Worm (Caenorhabditis elegans) whole organism, L1 larva: ENCODE data around the gene F26H11.4.

Experiments used
- ceh-82 ChIP-seq, 3 experiments: fragments of 150-350 bp in 1 of 3; sonication (generic microtip) in 2 of 3; optimal IDR thresholded peaks; 2 replicates each; lab custom pipeline; 2014 to 2017; ENCODE audit warnings: missing biosample characterization in 3 of 3, missing genetic modification characterization in 3 of 3
- efl-1 ChIP-seq, 4 experiments: fragments of 150-350 bp; optimal IDR thresholded peaks in 3 of 4; peaks in 1 of 4; 1 replicate in 1 of 4; 2 replicates in 3 of 4; lab custom pipeline; 2014; ENCODE audit warnings: missing biosample characterization in 2 of 4, missing genetic modification characterization in 2 of 4, missing genetic modification reagents in 2 of 4
- jun-1 ChIP-seq: fragments of 150-350 bp; optimal IDR thresholded peaks from 2 replicates; lab custom pipeline; 2014; ENCODE audit warnings: missing biosample characterization, missing genetic modification reagents, missing genetic modification characterization
- lin-14 ChIP-seq: fragments of 200-800 bp; sonication (Bioruptor generic); optimal IDR thresholded peaks from 2 replicates; lab custom pipeline; 2018; ENCODE audit warnings: mild to moderate bottlenecking, missing genetic modification characterization, moderate library complexity, missing compliant biosample characterization
- nhr-11 ChIP-seq: fragments of 150-350 bp; optimal IDR thresholded peaks from 2 replicates; lab custom pipeline; 2014; ENCODE audit warnings: missing biosample characterization, missing genetic modification characterization
- nhr-19 ChIP-seq: fragments of 200-800 bp; sonication (Bioruptor generic); conservative IDR thresholded peaks from 2 replicates; pipeline ENCODE4 v1.3.6; 2022; ENCODE audit warnings: missing genetic modification characterization, missing compliant biosample characterization
- skn-1 ChIP-seq: fragments of 150-350 bp; optimal IDR thresholded peaks from 2 replicates; lab custom pipeline; 2014; ENCODE audit warnings: missing biosample characterization, missing genetic modification characterization
- sox-4 ChIP-seq: sonication (generic microtip); optimal IDR thresholded peaks from 2 replicates; lab custom pipeline; 2016; ENCODE audit warnings: missing genetic modification characterization, missing compliant biosample characterization
- tbx-2 ChIP-seq: sonication (generic microtip); optimal IDR thresholded peaks from 2 replicates; lab custom pipeline; 2016; ENCODE audit warnings: missing genetic modification characterization, missing compliant biosample characterization
- ztf-4 ChIP-seq: fragments of 150-350 bp; optimal IDR thresholded peaks from 2 replicates; lab custom pipeline; 2014; ENCODE audit warnings: missing biosample characterization, missing genetic modification characterization

- TF ChIP-seq efl-1 (optimal IDR thresholded peaks at IDR 0.05; lab: Kevin White, UChicago) (peak; percentile 87 to 90), efl-1 (GFP tag; optimal IDR thresholded peaks at IDR 0.05 in 1 of 2; lab: Kevin White, UChicago) (peak; percentile 84 to 98), sox-4 (tag; lab: Kevin White, UChicago) (peak; percentile 37), jun-1 (tag; lab: Kevin White, UChicago) (peak; percentile 56), ztf-4 (tag; lab: Kevin White, UChicago) (peak; percentile 64), tbx-2 (tag; lab: Kevin White, UChicago) (peak; percentile 86), skn-1 (tag; lab: Kevin White, UChicago) (peak; percentile 93), nhr-19 (GFP tag; lab: Robert Waterston, UW) (peak; percentile 80), nhr-11 (tag; lab: Kevin White, UChicago) (no peak), ceh-82 (tag; optimal IDR thresholded peaks at IDR 0.05; lab: Kevin White, UChicago) (peak; percentile 64 to 91 (median 69)), lin-14 (GFP tag; lab: Kevin White, UChicago) (peak; percentile 94)
Measured at ce11 chrII:14399595-14399994, 8.8 kb upstream of the F26H11.4 start.
